Worm (Caenorhabditis elegans) whole organism, L1 larva: Measurements from ENCODE around the gene F22E5.1.

Source experiments
- C16A3.4 ChIP-seq: fragments of 150-350 bp; optimal IDR thresholded peaks from 2 replicates; lab custom pipeline; 2014; ENCODE audit warnings: missing biosample characterization, missing genetic modification characterization
- ceh-63 ChIP-seq: fragments of 200-800 bp; sonication (Bioruptor generic); optimal IDR thresholded peaks from 2 replicates; lab custom pipeline; 2018; ENCODE audit warnings: mild to moderate bottlenecking, missing genetic modification characterization, missing compliant biosample characterization
- hpl-2 ChIP-seq: fragments of 150-350 bp; optimal IDR thresholded peaks from 2 replicates; lab custom pipeline; 2014; ENCODE audit warnings: missing biosample characterization, missing genetic modification reagents, missing genetic modification characterization
- mdl-1 ChIP-seq, 2 experiments: fragments of 150-350 bp; optimal IDR thresholded peaks; 2 replicates each; lab custom pipeline; 2014 to 2017; ENCODE audit warnings: missing biosample characterization in 2 of 2, missing genetic modification characterization in 2 of 2, inconsistent platforms in 1 of 2
- pqm-1 ChIP-seq: sonication (generic microtip); optimal IDR thresholded peaks from 3 replicates; lab custom pipeline; 2017; ENCODE audit warnings: missing biosample characterization, missing genetic modification characterization
- ztf-11 ChIP-seq, 2 experiments: sonication (generic microtip); optimal IDR thresholded peaks; 2 replicates each; lab custom pipeline; 2016 to 2017; ENCODE audit warnings: missing genetic modification characterization in 2 of 2, missing biosample characterization in 1 of 2, missing compliant biosample characterization in 1 of 2

DNA sequence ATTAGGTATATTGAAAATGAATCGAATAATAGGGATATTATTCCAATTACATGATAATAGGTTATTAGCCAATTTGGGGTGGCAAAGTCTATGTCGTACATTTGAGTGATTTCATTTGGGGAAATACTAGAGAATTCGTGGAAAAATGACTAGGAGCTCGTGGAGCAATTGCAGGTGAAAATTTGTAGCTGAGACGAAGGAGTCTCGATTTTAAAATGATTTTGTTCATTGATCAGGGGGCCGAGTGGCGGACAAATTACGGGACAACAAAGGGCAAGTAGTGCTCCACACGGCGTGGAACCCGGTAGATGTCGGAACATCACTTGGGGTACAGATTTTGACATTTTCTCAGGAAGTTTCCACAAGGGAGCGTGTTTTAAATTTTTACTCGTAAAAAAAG is 24.8 kb downstream of the F22E5.1 start, which contains the start of gene sri-62:
- no peak for TF ChIP-seq ztf-11 (tag; optimal IDR thresholded peaks at IDR 0.05; lab: Kevin White, UChicago)
- no peak for TF ChIP-seq mdl-1 (tag; optimal IDR thresholded peaks at IDR 0.05; lab: Kevin White, UChicago)
- no peak for TF ChIP-seq pqm-1 (tag; lab: Kevin White, UChicago)
- no peak for TF ChIP-seq ceh-63 (GFP tag; lab: Kevin White, UChicago)
- TF ChIP-seq hpl-2 (GFP tag; lab: Kevin White, UChicago): no peak
- TF ChIP-seq C16A3.4 (tag; lab: Kevin White, UChicago): no peak
